Worm (Caenorhabditis elegans) whole organism, L1 larva: ENCODE data around the gene cwn-1.

Experiments used
- elt-3 ChIP-seq, 6 experiments: fragments of 150-350 bp in 1 of 6; sonication (generic microtip); optimal IDR thresholded peaks; 2 replicates each; lab custom pipeline; 2017 to 2018; ENCODE audit warnings: missing biosample characterization in 6 of 6, missing genetic modification characterization in 6 of 6, inconsistent platforms in 1 of 6
- hlh-4 ChIP-seq: sonication (generic microtip); optimal IDR thresholded peaks from 2 replicates; lab custom pipeline; 2016; ENCODE audit warnings: mild to moderate bottlenecking, missing genetic modification characterization, missing compliant biosample characterization
- lsy-2 ChIP-seq, 2 experiments: fragments of 150-350 bp; optimal IDR thresholded peaks; 2 replicates each; lab custom pipeline; 2014; ENCODE audit warnings: missing biosample characterization in 2 of 2, missing genetic modification characterization in 2 of 2
- mdl-1 ChIP-seq, 2 experiments: fragments of 150-350 bp; optimal IDR thresholded peaks; 2 replicates each; lab custom pipeline; 2014 to 2017; ENCODE audit warnings: missing biosample characterization in 2 of 2, missing genetic modification characterization in 2 of 2, inconsistent platforms in 1 of 2
- nhr-11 ChIP-seq: fragments of 150-350 bp; optimal IDR thresholded peaks from 2 replicates; lab custom pipeline; 2014; ENCODE audit warnings: missing biosample characterization, missing genetic modification characterization
- nhr-28 ChIP-seq: fragments of 150-350 bp; optimal IDR thresholded peaks from 2 replicates; lab custom pipeline; 2014; ENCODE audit warnings: missing biosample characterization, missing genetic modification characterization
- pqm-1 ChIP-seq: sonication (generic microtip); optimal IDR thresholded peaks from 3 replicates; lab custom pipeline; 2017; ENCODE audit warnings: missing biosample characterization, missing genetic modification characterization
- rnt-1 ChIP-seq: sonication (generic microtip); optimal IDR thresholded peaks from 2 replicates; lab custom pipeline; 2016; ENCODE audit warnings: mild to moderate bottlenecking, missing genetic modification characterization, moderate library complexity, missing compliant biosample characterization
- skn-1 ChIP-seq: fragments of 150-350 bp; optimal IDR thresholded peaks from 2 replicates; lab custom pipeline; 2014; ENCODE audit warnings: missing biosample characterization, missing genetic modification characterization
- snpc-4 ChIP-seq: fragments of 150-350 bp; optimal IDR thresholded peaks from 2 replicates; lab custom pipeline; 2014; ENCODE audit warnings: missing biosample characterization, missing genetic modification characterization
- unc-130 ChIP-seq: fragments of 150-350 bp; optimal IDR thresholded peaks from 2 replicates; lab custom pipeline; 2017; ENCODE audit warnings: missing biosample characterization, missing genetic modification characterization, inconsistent platforms
- unc-86 ChIP-seq: sonication (generic microtip); optimal IDR thresholded peaks from 2 replicates; lab custom pipeline; 2016; ENCODE audit warnings: missing genetic modification characterization, missing compliant biosample characterization
- zag-1 ChIP-seq: fragments of 150-350 bp; optimal IDR thresholded peaks from 2 replicates; lab custom pipeline; 2014; ENCODE audit warnings: missing biosample characterization, missing genetic modification characterization

ce11 chrII:122008-122407 lies 11.4 kb downstream of the cwn-1 start:
- TF ChIP-seq elt-3 (tag; optimal IDR thresholded peaks at IDR 0.05; lab: Kevin White, UChicago) (no peak), nhr-28 (tag; lab: Kevin White, UChicago) (no peak), nhr-11 (no peak), mdl-1 (tag; optimal IDR thresholded peaks at IDR 0.05; lab: Kevin White, UChicago) (no peak), snpc-4 (no peak), unc-86 (tag; lab: Kevin White, UChicago) (no peak), zag-1 (no peak), lsy-2 (tag; optimal IDR thresholded peaks at IDR 0.05; lab: Kevin White, UChicago) (no peak), rnt-1 (tag; lab: Kevin White, UChicago) (no peak), hlh-4 (tag; lab: Kevin White, UChicago) (no peak), pqm-1 (tag; lab: Kevin White, UChicago) (no peak), unc-130 (tag; lab: Kevin White, UChicago) (no peak), skn-1 (tag; lab: Kevin White, UChicago) (peak; percentile 75)
